Worm (Caenorhabditis elegans) whole organism, late embryonic: ENCODE data around the gene F09E5.14.
A peak's percentile ranks its signal among the peaks of the same experiment; 100 is the strongest.

Experiments used
- C08G9.2 ChIP-seq: sonication (generic microtip); optimal IDR thresholded peaks from 2 replicates; lab custom pipeline; 2016; ENCODE audit warnings: mild to moderate bottlenecking, missing genetic modification characterization, moderate library complexity, missing compliant biosample characterization
- K09A11.1 ChIP-seq: sonication (generic microtip); optimal IDR thresholded peaks from 2 replicates; lab custom pipeline; 2017; ENCODE audit warnings: antibody characterized with exemption, mild to moderate bottlenecking, missing genetic modification characterization, missing compliant biosample characterization; ENCODE audit not compliant: insufficient read depth
- T23F11.4 ChIP-seq: fragments of 200-800 bp; sonication (Bioruptor generic); optimal IDR thresholded peaks from 2 replicates; lab custom pipeline; 2018; ENCODE audit warnings: mild to moderate bottlenecking, missing genetic modification characterization, missing compliant biosample characterization
- Y22D7AL.16 ChIP-seq: sonication (generic microtip); optimal IDR thresholded peaks from 2 replicates; lab custom pipeline; 2016; ENCODE audit warnings: missing genetic modification characterization, missing compliant biosample characterization
- ahr-1 ChIP-seq: sonication (generic microtip); optimal IDR thresholded peaks from 2 replicates; lab custom pipeline; 2016; ENCODE audit warnings: missing genetic modification characterization, missing compliant biosample characterization
- ama-1 ChIP-seq: fragments of 150-350 bp; optimal IDR thresholded peaks from 2 replicates; lab custom pipeline; 2014
- ceh-18 ChIP-seq: sonication (generic microtip); optimal IDR thresholded peaks from 2 replicates; lab custom pipeline; 2016; ENCODE audit warnings: missing genetic modification characterization, missing compliant biosample characterization
- ceh-2 ChIP-seq: sonication (generic microtip); optimal IDR thresholded peaks from 2 replicates; lab custom pipeline; 2016; ENCODE audit warnings: missing genotype, missing genetic modification characterization, missing compliant biosample characterization
- ceh-30 ChIP-seq: fragments of 150-350 bp; optimal IDR thresholded peaks from 2 replicates; lab custom pipeline; 2014; ENCODE audit warnings: missing biosample characterization, missing genetic modification characterization
- ceh-31 ChIP-seq: sonication (generic microtip); optimal IDR thresholded peaks from 2 replicates; lab custom pipeline; 2016; ENCODE audit warnings: missing genetic modification characterization, missing compliant biosample characterization
- ceh-34 ChIP-seq: sonication (generic microtip); optimal IDR thresholded peaks from 2 replicates; lab custom pipeline; 2016; ENCODE audit warnings: mild to moderate bottlenecking, missing genetic modification characterization, missing compliant biosample characterization
- ceh-48 ChIP-seq: sonication (generic microtip); optimal IDR thresholded peaks from 2 replicates; lab custom pipeline; 2016; ENCODE audit warnings: missing genetic modification characterization, inconsistent platforms, missing compliant biosample characterization
- ceh-9 ChIP-seq: sonication (generic microtip); optimal IDR thresholded peaks from 2 replicates; lab custom pipeline; 2016; ENCODE audit warnings: mild to moderate bottlenecking, missing genetic modification characterization, inconsistent platforms, missing compliant biosample characterization
- dve-1 ChIP-seq: sonication (generic microtip); optimal IDR thresholded peaks from 2 replicates; lab custom pipeline; 2017; ENCODE audit warnings: antibody characterized with exemption, mild to moderate bottlenecking, missing genetic modification characterization, missing compliant biosample characterization
- elt-4 ChIP-seq: sonication (generic microtip); optimal IDR thresholded peaks from 2 replicates; lab custom pipeline; 2016; ENCODE audit warnings: missing genetic modification characterization, missing compliant biosample characterization
- ets-4 ChIP-seq: sonication (generic microtip); optimal IDR thresholded peaks from 2 replicates; lab custom pipeline; 2016; ENCODE audit warnings: missing genetic modification characterization, missing compliant biosample characterization
- eyg-1 ChIP-seq: sonication (generic microtip); optimal IDR thresholded peaks from 2 replicates; lab custom pipeline; 2016; ENCODE audit warnings: missing genotype, missing genetic modification characterization, missing compliant biosample characterization
- fkh-6 ChIP-seq: sonication (generic microtip); optimal IDR thresholded peaks from 2 replicates; lab custom pipeline; 2016; ENCODE audit warnings: missing genetic modification characterization, missing compliant biosample characterization
- hlh-13 ChIP-seq: fragments of 200-800 bp; sonication (Bioruptor generic); optimal IDR thresholded peaks from 2 replicates; lab custom pipeline; 2018; ENCODE audit warnings: mild to moderate bottlenecking, missing genetic modification characterization, missing compliant biosample characterization
- hlh-8 ChIP-seq: sonication (generic microtip); optimal IDR thresholded peaks from 2 replicates; lab custom pipeline; 2016; ENCODE audit warnings: missing genotype, missing genetic modification characterization, missing compliant biosample characterization
- lim-6 ChIP-seq: sonication (generic microtip); optimal IDR thresholded peaks from 2 replicates; lab custom pipeline; 2016; ENCODE audit warnings: missing genetic modification characterization, missing compliant biosample characterization
- lin-11 ChIP-seq: fragments of 200-800 bp; sonication (Bioruptor generic); optimal IDR thresholded peaks from 2 replicates; lab custom pipeline; 2018; ENCODE audit warnings: mild to moderate bottlenecking, missing genetic modification characterization, missing compliant biosample characterization
- nfya-1 ChIP-seq: sonication (generic microtip); optimal IDR thresholded peaks from 2 replicates; lab custom pipeline; 2017; ENCODE audit warnings: missing genetic modification characterization, mild to moderate bottlenecking, missing compliant biosample characterization, antibody characterized with exemption, moderate library complexity
- nhr-232 ChIP-seq: sonication (generic microtip); optimal IDR thresholded peaks from 2 replicates; lab custom pipeline; 2016; ENCODE audit warnings: missing genetic modification characterization, missing compliant biosample characterization
- npax-4 ChIP-seq: sonication (generic microtip); optimal IDR thresholded peaks from 2 replicates; lab custom pipeline; 2016; ENCODE audit warnings: missing genetic modification characterization, missing compliant biosample characterization
- pag-3 ChIP-seq: sonication (generic microtip); optimal IDR thresholded peaks from 2 replicates; lab custom pipeline; 2016; ENCODE audit warnings: missing compliant biosample characterization, missing genetic modification characterization, borderline replicate concordance
- pat-9 ChIP-seq: fragments of 200-800 bp; sonication (Bioruptor generic); optimal IDR thresholded peaks from 2 replicates; lab custom pipeline; 2018; ENCODE audit warnings: mild to moderate bottlenecking, missing genetic modification characterization, moderate library complexity, missing compliant biosample characterization
- pros-1 ChIP-seq: fragments of 150-350 bp; optimal IDR thresholded peaks from 2 replicates; lab custom pipeline; 2014; ENCODE audit warnings: missing biosample characterization, missing genetic modification reagents, missing genetic modification characterization
- ref-2 ChIP-seq: sonication (generic microtip); optimal IDR thresholded peaks from 2 replicates; lab custom pipeline; 2016; ENCODE audit warnings: missing genetic modification characterization, missing compliant biosample characterization
- sdc-2 ChIP-seq: sonication (generic microtip); optimal IDR thresholded peaks from 2 replicates; lab custom pipeline; 2016; ENCODE audit warnings: missing genotype, missing genetic modification characterization, missing compliant biosample characterization
- syd-9 ChIP-seq: sonication (generic microtip); optimal IDR thresholded peaks from 2 replicates; lab custom pipeline; 2016; ENCODE audit warnings: mild to moderate bottlenecking, missing genetic modification characterization, moderate library complexity, missing compliant biosample characterization
- tbx-7 ChIP-seq: sonication (generic microtip); optimal IDR thresholded peaks from 2 replicates; lab custom pipeline; 2016; ENCODE audit warnings: missing genotype, missing genetic modification characterization, missing compliant biosample characterization
- ttx-3 ChIP-seq: sonication (generic microtip); optimal IDR thresholded peaks from 2 replicates; lab custom pipeline; 2016; ENCODE audit warnings: missing genetic modification reagents, missing genetic modification characterization, missing compliant biosample characterization
- unc-3 ChIP-seq, 2 experiments: fragments of 200-800 bp in 1 of 2; sonication (Bioruptor generic) in 1 of 2; sonication (generic microtip) in 1 of 2; conservative IDR thresholded peaks in 1 of 2; optimal IDR thresholded peaks in 1 of 2; 2 replicates each; pipeline versions ENCODE4 v1.3.6 to Lab custom; 2016 to 2022; ENCODE audit warnings: missing compliant biosample characterization in 2 of 2, missing genetic modification characterization in 2 of 2, missing genetic modification reagents in 1 of 2
- unc-42 ChIP-seq: sonication (generic microtip); optimal IDR thresholded peaks from 2 replicates; lab custom pipeline; 2016; ENCODE audit warnings: missing genotype, missing genetic modification characterization, missing compliant biosample characterization
- unc-55 ChIP-seq: sonication (generic microtip); optimal IDR thresholded peaks from 2 replicates; lab custom pipeline; 2017; ENCODE audit warnings: missing biosample characterization, missing genetic modification reagents, missing genetic modification characterization
- zip-5 ChIP-seq: sonication (generic microtip); optimal IDR thresholded peaks from 2 replicates; lab custom pipeline; 2016; ENCODE audit warnings: missing genetic modification characterization, missing compliant biosample characterization
- ztf-16 ChIP-seq: sonication (generic microtip); optimal IDR thresholded peaks from 2 replicates; lab custom pipeline; 2017; ENCODE audit warnings: missing genetic modification characterization, missing compliant biosample characterization

F09E5.14 gene

ce11 chrII:5389831-5390323 lies 45.2 kb upstream of the F09E5.14 start, which contains the start of gene ndx-6 (continued):
- TF ChIP-seq ama-1 (lab: Kevin White, UChicago) (no peak), unc-3 (GFP tag; conservative IDR thresholded peaks at IDR 0.05; lab: Robert Waterston, UW) (no peak), unc-3 (tag; optimal IDR thresholded peaks at IDR 0.05; lab: Kevin White, UChicago) (peak; percentile 58), ceh-31 (peak; percentile 78), lin-11 (no peak), nhr-232 (tag; lab: Kevin White, UChicago) (no peak), K09A11.1 (tag; lab: Kevin White, UChicago) (no peak), ceh-18 (tag; lab: Kevin White, UChicago) (peak; percentile 60), ceh-2 (no peak), ceh-34 (tag; lab: Kevin White, UChicago) (peak; percentile 56), fkh-6 (tag; lab: Kevin White, UChicago) (peak; percentile 44), ztf-16 (tag; lab: Kevin White, UChicago) (no peak), unc-55 (GFP tag; lab: Kevin White, UChicago) (no peak), ceh-9 (tag; lab: Kevin White, UChicago) (no peak), sdc-2 (peak; percentile 11), pros-1 (tag; lab: Kevin White, UChicago) (no peak), C08G9.2 (tag; lab: Kevin White, UChicago) (peak; percentile 14), npax-4 (tag; lab: Kevin White, UChicago) (no peak), unc-42 (peak; percentile 44), nfya-1 (tag; lab: Kevin White, UChicago) (peak; percentile 70), T23F11.4 (GFP tag; lab: Kevin White, UChicago) (no peak), ceh-48 (tag; lab: Kevin White, UChicago) (peak; percentile 46), ttx-3 (peak; percentile 19), ceh-30 (no peak), tbx-7 (tag; lab: Kevin White, UChicago) (no peak), ref-2 (tag; lab: Kevin White, UChicago) (peak; percentile 55), elt-4 (tag; lab: Kevin White, UChicago) (no peak), ahr-1 (tag; lab: Kevin White, UChicago) (no peak), hlh-13 (GFP tag; lab: Kevin White, UChicago) (no peak)

- TF ChIP-seq fkh-6 (tag; lab: Kevin White, UChicago): no peak
- no peak for TF ChIP-seq pat-9 (tag; lab: Kevin White, UChicago)
- no peak for TF ChIP-seq ceh-31
- TF ChIP-seq syd-9 (tag; lab: Kevin White, UChicago): no peak
- no peak for TF ChIP-seq ceh-2
- TF ChIP-seq pros-1 (tag; lab: Kevin White, UChicago): no peak
- TF ChIP-seq Y22D7AL.16 (tag; lab: Kevin White, UChicago): no peak
- no peak for TF ChIP-seq pag-3 (tag; lab: Kevin White, UChicago)
- TF ChIP-seq hlh-8 (tag; lab: Kevin White, UChicago): no peak
- no peak for TF ChIP-seq T23F11.4 (GFP tag; lab: Kevin White, UChicago)
- TF ChIP-seq ets-4 (tag; lab: Kevin White, UChicago): no peak
- TF ChIP-seq tbx-7 (tag; lab: Kevin White, UChicago): no peak
- TF ChIP-seq ceh-30: no peak
- no peak for TF ChIP-seq zip-5 (tag; lab: Kevin White, UChicago)
- TF ChIP-seq lim-6 (tag; lab: Kevin White, UChicago): no peak
- TF ChIP-seq dve-1 (tag; lab: Kevin White, UChicago): no peak
- TF ChIP-seq eyg-1 (tag; lab: Kevin White, UChicago): no peak
Measured at ce11 chrII:5388786-5389421, 44.2 kb upstream of the F09E5.14 start, which contains the start of gene rsp-4. rsp-4 (minus strand) TSS chrII:5388836.
